Worm (Caenorhabditis elegans): ENCODE results near the gene R11E3.2.

R11E3.2 gene

ce11 chrIV:4747553-4747952 is 24.3 kb upstream of the R11E3.2 start, which contains the start of gene tctn-1:
Gene tctn-1 (minus strand): TSS chrIV:4747832.
- TF ChIP-seq fkh-10 (GFP tag; optimal IDR thresholded peaks at IDR 0.05): no peak
- TF ChIP-seq swsn-7 (tag; optimal IDR thresholded peaks at IDR 0.05): peak; percentile 2
- TF ChIP-seq nhr-85 (tag): peak; percentile 55
- TF ChIP-seq unc-130 (tag; optimal IDR thresholded peaks at IDR 0.05): peak; percentile 22
- peak; percentile 20 for TF ChIP-seq nhr-20 (tag; optimal IDR thresholded peaks at IDR 0.05)
- no peak for TF ChIP-seq unc-86 (tag; optimal IDR thresholded peaks at IDR 0.05)
- TF ChIP-seq nhr-28 (tag; optimal IDR thresholded peaks at IDR 0.05): no peak
- TF ChIP-seq mab-9 (GFP tag; IDR thresholded peaks at IDR 0.05): no peak
- peak; percentile 43 to 51 for TF ChIP-seq lsy-2 (tag; optimal IDR thresholded peaks at IDR 0.05)
- TF ChIP-seq aha-1 (tag; optimal IDR thresholded peaks at IDR 0.05): no peak
- no peak for TF ChIP-seq ceh-8 (GFP tag; optimal IDR thresholded peaks at IDR 0.05)
- no peak for TF ChIP-seq efl-1 (optimal IDR thresholded peaks at IDR 0.05)
- TF ChIP-seq efl-1 (GFP tag; optimal IDR thresholded peaks at IDR 0.05 in 1 of 2): peak in 1 of 2 experiments; percentile 35
- TF ChIP-seq C34B4.2 (tag; optimal IDR thresholded peaks at IDR 0.05): no peak
- no peak for TF ChIP-seq dsc-1 (tag; optimal IDR thresholded peaks at IDR 0.05)
- no peak for TF ChIP-seq unc-98 (GFP tag; IDR thresholded peaks at IDR 0.05)
- no peak for TF ChIP-seq blmp-1 (tag; optimal IDR thresholded peaks at IDR 0.05)
- no peak for TF ChIP-seq isw-1 (GFP tag; IDR thresholded peaks at IDR 0.05)
- peak; percentile 63 for TF ChIP-seq rnt-1 (tag; optimal IDR thresholded peaks at IDR 0.05)
- peak; percentile 50 for TF ChIP-seq nhr-71 (tag; optimal IDR thresholded peaks at IDR 0.05)
- no peak for TF ChIP-seq fkh-8 (tag; optimal IDR thresholded peaks at IDR 0.05)
- TF ChIP-seq egl-13 (tag; optimal IDR thresholded peaks at IDR 0.05): no peak
- TF ChIP-seq sox-4 (tag; optimal IDR thresholded peaks at IDR 0.05): no peak

ce11 chrIV:4748408-4749105 is 23.3 kb upstream of the R11E3.2 start, which contains the start of gene cyc-2.1:
Gene cyc-2.1 (minus strand): TSS chrIV:4749012.
- TF ChIP-seq skn-1 (tag; optimal IDR thresholded peaks at IDR 0.05): peak; percentile 29
- TF ChIP-seq nhr-90 (tag; optimal IDR thresholded peaks at IDR 0.05; ENCODE audit: poor library complexity): peak; percentile 37
- peak; percentile 71 for TF ChIP-seq fkh-8 (tag; optimal IDR thresholded peaks at IDR 0.05)
- peak; percentile 58 for TF ChIP-seq tbx-2 (tag; optimal IDR thresholded peaks at IDR 0.05)
- TF ChIP-seq aly-2 (tag; optimal IDR thresholded peaks at IDR 0.05): peak; percentile 42
- TF ChIP-seq nhr-85 (tag): peak; percentile 68
- TF ChIP-seq jun-1 (tag; optimal IDR thresholded peaks at IDR 0.05): no peak
- no peak for TF ChIP-seq ces-1 (GFP tag; optimal IDR thresholded peaks at IDR 0.05)
- TF ChIP-seq mep-1 (tag; optimal IDR thresholded peaks at IDR 0.05): peak; percentile 55
- no peak for TF ChIP-seq ets-5 (GFP tag; IDR thresholded peaks at IDR 0.05)
- peak; percentile 26 for TF ChIP-seq hpl-2 (GFP tag; optimal IDR thresholded peaks at IDR 0.05)
- TF ChIP-seq hlh-17 (GFP tag; optimal IDR thresholded peaks at IDR 0.05; ENCODE audit: borderline replicate concordance): no peak
- TF ChIP-seq rnt-1 (tag; optimal IDR thresholded peaks at IDR 0.05): peak; percentile 59
- peak; percentile 83 for TF ChIP-seq lin-14 (GFP tag; optimal IDR thresholded peaks at IDR 0.05)
- TF ChIP-seq elt-2 (tag; optimal IDR thresholded peaks at IDR 0.05): peak; percentile 28
- TF ChIP-seq sox-4 (tag; optimal IDR thresholded peaks at IDR 0.05): no peak
- TF ChIP-seq nhr-19 (GFP tag; conservative IDR thresholded peaks at IDR 0.05): peak; percentile 71
- TF ChIP-seq nhr-11 (tag; optimal IDR thresholded peaks at IDR 0.05): no peak
- peak; percentile 36 for TF ChIP-seq lin-13 (GFP tag; optimal IDR thresholded peaks at IDR 0.05)
- TF ChIP-seq C34B4.2 (tag; optimal IDR thresholded peaks at IDR 0.05): no peak
- peak in 1 of 2 experiments; percentile 37 for TF ChIP-seq mdl-1 (tag; optimal IDR thresholded peaks at IDR 0.05)
- TF ChIP-seq lsy-2 (tag; optimal IDR thresholded peaks at IDR 0.05): peak; percentile 80 to 91
- no peak for TF ChIP-seq unc-30 (tag; optimal IDR thresholded peaks at IDR 0.05)
- TF ChIP-seq isw-1 (GFP tag; IDR thresholded peaks at IDR 0.05): peak; percentile 38; the same call in 1 of the 2 replicates
- peak; percentile 80 for TF ChIP-seq nhr-20 (tag; optimal IDR thresholded peaks at IDR 0.05)
- TF ChIP-seq ceh-63 (GFP tag; optimal IDR thresholded peaks at IDR 0.05): no peak
- TF ChIP-seq snpc-4 (tag; optimal IDR thresholded peaks at IDR 0.05): peak; percentile 45
- peak; percentile 28 to 49 for TF ChIP-seq efl-1 (optimal IDR thresholded peaks at IDR 0.05)
- TF ChIP-seq efl-1 (GFP tag; optimal IDR thresholded peaks at IDR 0.05 in 1 of 2): peak; percentile 17 to 86
- peak in 2 of 6 experiments; percentile 12 to 38 for TF ChIP-seq elt-3 (tag; optimal IDR thresholded peaks at IDR 0.05)
- peak; percentile 30 for TF ChIP-seq unc-86 (tag; optimal IDR thresholded peaks at IDR 0.05)
- peak; percentile 71 for TF ChIP-seq nhr-71 (tag; optimal IDR thresholded peaks at IDR 0.05)
- TF ChIP-seq ceh-82 (tag; optimal IDR thresholded peaks at IDR 0.05): peak in 1 of 3 experiments; percentile 48
- no peak for TF ChIP-seq zip-4 (GFP tag; optimal IDR thresholded peaks at IDR 0.05)
- peak; percentile 58 for TF ChIP-seq C16A3.4 (tag; optimal IDR thresholded peaks at IDR 0.05)
- TF ChIP-seq fkh-4 (tag; optimal IDR thresholded peaks at IDR 0.05; ENCODE audit: borderline replicate concordance): no peak
- TF ChIP-seq nhr-237 (tag; optimal IDR thresholded peaks at IDR 0.05): peak; percentile 34
- peak in 2 of 3 experiments; percentile 34 for TF ChIP-seq dpl-1 (GFP tag; optimal IDR thresholded peaks at IDR 0.05)

All from whole organism, L1 larva.